Fruit fly (Drosophila melanogaster): ENCODE data around the gene mtSSB.

Gene mtSSB

dm6 chr3R:16231385-16232307 is 26.6 kb upstream of the mtSSB start (continued):
- TF ChIP-seq CG6854 (GFP tag; optimal IDR thresholded peaks at IDR 0.05) (peak; percentile 27), Met (GFP tag; optimal IDR thresholded peaks at IDR 0.05) (peak; percentile 65), CG8319 (GFP tag; optimal IDR thresholded peaks at IDR 0.05) (peak; percentile 48), net (GFP tag; optimal IDR thresholded peaks at IDR 0.05) (peak; percentile 74), CG6163 (GFP tag; IDR thresholded peaks at IDR 0.05) (no peak), fkh (GFP tag; optimal IDR thresholded peaks at IDR 0.05) (peak; percentile 55), CG32006 (GFP tag; optimal IDR thresholded peaks at IDR 0.05) (peak; percentile 88), vri (GFP tag; optimal IDR thresholded peaks at IDR 0.05) (peak; percentile 69), CG6808 (GFP tag; optimal IDR thresholded peaks at IDR 0.05) (peak; percentile 67), Ets21C (GFP tag; optimal IDR thresholded peaks at IDR 0.05) (peak; percentile 58)

dm6 chr3R:16230080-16230670 is 25.1 kb upstream of the mtSSB start:
- TF ChIP-seq OdsH (GFP tag; optimal IDR thresholded peaks at IDR 0.05) = no peak
- TF ChIP-seq topi (GFP tag; optimal IDR thresholded peaks at IDR 0.05) = no peak
- TF ChIP-seq Hr38 (GFP tag; optimal IDR thresholded peaks at IDR 0.05) = no peak
- TF ChIP-seq svp (GFP tag) = peak; percentile 64
- no peak for TF ChIP-seq CG9139 (GFP tag; optimal IDR thresholded peaks at IDR 0.05)
- TF ChIP-seq spab (GFP tag; optimal IDR thresholded peaks at IDR 0.05) = no peak
- no peak for TF ChIP-seq Sox102F (GFP tag; optimal IDR thresholded peaks at IDR 0.05)
- no peak for TF ChIP-seq acj6 (GFP tag; optimal IDR thresholded peaks at IDR 0.05)
- peak; percentile 2 for TF ChIP-seq Eip78C (GFP tag)
- peak; percentile 41 for TF ChIP-seq vri (GFP tag; optimal IDR thresholded peaks at IDR 0.05)
- peak; percentile 90 for TF ChIP-seq fkh (GFP tag; optimal IDR thresholded peaks at IDR 0.05)

- no peak for TF ChIP-seq OdsH (GFP tag; optimal IDR thresholded peaks at IDR 0.05)
- peak; percentile 5 for TF ChIP-seq net (GFP tag; optimal IDR thresholded peaks at IDR 0.05)
- TF ChIP-seq dac (GFP tag; optimal IDR thresholded peaks at IDR 0.05) = no peak
- TF ChIP-seq CG6792 (GFP tag; optimal IDR thresholded peaks at IDR 0.05) = no peak
- TF ChIP-seq lz (GFP tag; optimal IDR thresholded peaks at IDR 0.05) = no peak
- no peak for TF ChIP-seq Smox (GFP tag; optimal IDR thresholded peaks at IDR 0.05)
- TF ChIP-seq salr (GFP tag; optimal IDR thresholded peaks at IDR 0.05) = no peak
- no peak for TF ChIP-seq Hr4 (GFP tag; optimal IDR thresholded peaks at IDR 0.05)
- no peak for TF ChIP-seq CG11762 (GFP tag; optimal IDR thresholded peaks at IDR 0.05; ENCODE audit: insufficient read depth)
- no peak for TF ChIP-seq fd59A (GFP tag; optimal IDR thresholded peaks at IDR 0.05)
- TF ChIP-seq acj6 (GFP tag; optimal IDR thresholded peaks at IDR 0.05) = no peak
- TF ChIP-seq CG3032 (tag; optimal IDR thresholded peaks at IDR 0.05) = peak; percentile 27
- TF ChIP-seq svp (GFP tag) = peak; percentile 77
- no peak for TF ChIP-seq CG34406 (GFP tag; optimal IDR thresholded peaks at IDR 0.05)
- TF ChIP-seq CG9139 (GFP tag; optimal IDR thresholded peaks at IDR 0.05) = peak; percentile 74
- TF ChIP-seq topi (GFP tag; optimal IDR thresholded peaks at IDR 0.05) = no peak
- peak; percentile 83 for TF ChIP-seq CG6854 (GFP tag; optimal IDR thresholded peaks at IDR 0.05)
- TF ChIP-seq CG3919 (GFP tag; optimal IDR thresholded peaks at IDR 0.05) = no peak
- TF ChIP-seq CG16779 (tag; optimal IDR thresholded peaks at IDR 0.05) = no peak
- TF ChIP-seq CG11294 (GFP tag; IDR thresholded peaks at IDR 0.05) = no peak
- peak; percentile 43 for TF ChIP-seq CG6276 (GFP tag; optimal IDR thresholded peaks at IDR 0.05)
- TF ChIP-seq Hr38 (GFP tag; optimal IDR thresholded peaks at IDR 0.05) = no peak
- no peak for TF ChIP-seq fd85E (GFP tag; optimal IDR thresholded peaks at IDR 0.05)
- TF ChIP-seq CG10669 (GFP tag; optimal IDR thresholded peaks at IDR 0.05) = no peak
- no peak for TF ChIP-seq eg (GFP tag; IDR thresholded peaks at IDR 0.05)
- no peak for TF ChIP-seq CG7368 (GFP tag; optimal IDR thresholded peaks at IDR 0.05)
- TF ChIP-seq Sox14 (GFP tag; optimal IDR thresholded peaks at IDR 0.05) = peak; percentile 17
- TF ChIP-seq spab (GFP tag; optimal IDR thresholded peaks at IDR 0.05) = peak; percentile 8
- peak; percentile 16 for TF ChIP-seq Eip75B (GFP tag; optimal IDR thresholded peaks at IDR 0.05)
- TF ChIP-seq fkh (GFP tag; optimal IDR thresholded peaks at IDR 0.05) = peak; percentile 74
- no peak for TF ChIP-seq CG11902 (GFP tag; optimal IDR thresholded peaks at IDR 0.05)
- TF ChIP-seq CG32006 (GFP tag; optimal IDR thresholded peaks at IDR 0.05) = no peak
- TF ChIP-seq pdm3 (GFP tag; optimal IDR thresholded peaks at IDR 0.05) = no peak
- TF ChIP-seq CG4318 (GFP tag; optimal IDR thresholded peaks at IDR 0.05) = no peak
Measured at dm6 chr3R:16228719-16229704, 24.0 kb upstream of the mtSSB start.
